Worm (Caenorhabditis elegans): ENCODE measurements around the gene D1022.2.

Gene D1022.2

ce11 chrII:7478487-7479234 is 19.4 kb downstream of the D1022.2 start, which contains the start of the genes aka-1 and ubc-6:
Gene aka-1, minus strand, starts transcription at chrII:7478537.
Gene ubc-6, plus strand, starts transcription at chrII:7479187.
- TF ChIP-seq tbx-7 (tag; optimal IDR thresholded peaks at IDR 0.05) (peak; percentile 55), hlh-6 (tag; optimal IDR thresholded peaks at IDR 0.05) (peak; percentile 67), dmd-4 (tag; optimal IDR thresholded peaks at IDR 0.05; ENCODE audit: borderline replicate concordance) (peak; percentile 63), ceh-6 (GFP tag; optimal IDR thresholded peaks at IDR 0.05) (peak; percentile 23), unc-3 (GFP tag; conservative IDR thresholded peaks at IDR 0.05) (0 out of 2 replicates have a peak, but pooled peaks have one; percentile 17), unc-3 (tag; optimal IDR thresholded peaks at IDR 0.05) (no peak), ref-2 (tag; optimal IDR thresholded peaks at IDR 0.05) (peak; percentile 84), hlh-30 (tag; optimal IDR thresholded peaks at IDR 0.05; ENCODE audit: insufficient read depth) (peak; percentile 69), ceh-34 (tag; optimal IDR thresholded peaks at IDR 0.05) (peak; percentile 70), nfya-1 (tag; optimal IDR thresholded peaks at IDR 0.05) (peak; percentile 64), C08G9.2 (tag; optimal IDR thresholded peaks at IDR 0.05) (peak; percentile 68), madf-2 (tag; optimal IDR thresholded peaks at IDR 0.05) (peak; percentile 38), ceh-19 (GFP tag; optimal IDR thresholded peaks at IDR 0.05) (no peak), gmeb-2 (tag; optimal IDR thresholded peaks at IDR 0.05) (peak; percentile 13), rnt-1 (tag; optimal IDR thresholded peaks at IDR 0.05) (peak; percentile 86), zip-5 (tag; optimal IDR thresholded peaks at IDR 0.05) (peak; percentile 31), pag-3 (tag; optimal IDR thresholded peaks at IDR 0.05; ENCODE audit: borderline replicate concordance) (no peak), ceh-45 (GFP tag; IDR thresholded peaks at IDR 0.05) (peak; percentile 44; the same call in 1 of the 2 replicates), elt-4 (tag; optimal IDR thresholded peaks at IDR 0.05) (no peak), pqm-1 (tag; optimal IDR thresholded peaks at IDR 0.05) (peak; percentile 42), tbx-2 (tag; optimal IDR thresholded peaks at IDR 0.05) (peak; percentile 90), F13H6.1 (tag; optimal IDR thresholded peaks at IDR 0.05) (peak; percentile 55), lim-6 (tag; optimal IDR thresholded peaks at IDR 0.05) (peak; percentile 64), unc-55 (GFP tag; optimal IDR thresholded peaks at IDR 0.05) (peak; percentile 1), unc-42 (tag; optimal IDR thresholded peaks at IDR 0.05) (peak; percentile 78), ceh-14 (tag; optimal IDR thresholded peaks at IDR 0.05) (peak; percentile 72), ceh-2 (tag; optimal IDR thresholded peaks at IDR 0.05) (peak; percentile 54), ceh-18 (tag; optimal IDR thresholded peaks at IDR 0.05) (peak; percentile 75), T23F11.4 (GFP tag; optimal IDR thresholded peaks at IDR 0.05) (no peak), Y22D7AL.16 (tag; optimal IDR thresholded peaks at IDR 0.05) (no peak), odd-2 (tag; optimal IDR thresholded peaks at IDR 0.05) (no peak), hlh-8 (tag; optimal IDR thresholded peaks at IDR 0.05) (peak; percentile 53), ceh-31 (tag; optimal IDR thresholded peaks at IDR 0.05) (peak; percentile 93), ztf-16 (tag; optimal IDR thresholded peaks at IDR 0.05) (peak; percentile 18), ceh-24 (tag; optimal IDR thresholded peaks at IDR 0.05) (no peak), fax-1 (tag; optimal IDR thresholded peaks at IDR 0.05) (peak; percentile 72), ets-4 (tag; optimal IDR thresholded peaks at IDR 0.05) (peak; percentile 49), nhr-232 (tag; optimal IDR thresholded peaks at IDR 0.05) (no peak)

ce11 chrII:7483009-7483408 is 23.7 kb downstream of the D1022.2 start, which contains the start of gene cah-2:
Gene cah-2, minus strand, starts transcription at chrII:7483109.
- TF ChIP-seq hlh-30 (tag; optimal IDR thresholded peaks at IDR 0.05; ENCODE audit: insufficient read depth) (no peak), ceh-31 (tag; optimal IDR thresholded peaks at IDR 0.05) (no peak), nhr-232 (tag; optimal IDR thresholded peaks at IDR 0.05) (no peak), unc-42 (tag; optimal IDR thresholded peaks at IDR 0.05) (no peak), lin-11 (tag; optimal IDR thresholded peaks at IDR 0.05) (no peak), pros-1 (tag; optimal IDR thresholded peaks at IDR 0.05) (no peak), hlh-6 (tag; optimal IDR thresholded peaks at IDR 0.05) (no peak), dve-1 (tag; optimal IDR thresholded peaks at IDR 0.05) (no peak), pax-1 (tag; optimal IDR thresholded peaks at IDR 0.05) (no peak), C08G9.2 (tag; optimal IDR thresholded peaks at IDR 0.05) (no peak), lim-6 (tag; optimal IDR thresholded peaks at IDR 0.05) (no peak), syd-9 (tag; optimal IDR thresholded peaks at IDR 0.05) (no peak), unc-3 (GFP tag; conservative IDR thresholded peaks at IDR 0.05) (no peak), unc-3 (tag; optimal IDR thresholded peaks at IDR 0.05) (no peak), tbx-2 (tag; optimal IDR thresholded peaks at IDR 0.05) (no peak), npax-4 (tag; optimal IDR thresholded peaks at IDR 0.05) (no peak), mec-3 (tag; optimal IDR thresholded peaks at IDR 0.05; ENCODE audit: borderline replicate concordance) (no peak), gmeb-2 (tag; optimal IDR thresholded peaks at IDR 0.05) (no peak), sox-4 (tag; optimal IDR thresholded peaks at IDR 0.05) (no peak), che-1 (tag; optimal IDR thresholded peaks at IDR 0.05) (no peak)

Measured in whole organism, late embryonic.